Worm (Caenorhabditis elegans): Measurements from ENCODE around the gene T19C9.8.

DNA sequence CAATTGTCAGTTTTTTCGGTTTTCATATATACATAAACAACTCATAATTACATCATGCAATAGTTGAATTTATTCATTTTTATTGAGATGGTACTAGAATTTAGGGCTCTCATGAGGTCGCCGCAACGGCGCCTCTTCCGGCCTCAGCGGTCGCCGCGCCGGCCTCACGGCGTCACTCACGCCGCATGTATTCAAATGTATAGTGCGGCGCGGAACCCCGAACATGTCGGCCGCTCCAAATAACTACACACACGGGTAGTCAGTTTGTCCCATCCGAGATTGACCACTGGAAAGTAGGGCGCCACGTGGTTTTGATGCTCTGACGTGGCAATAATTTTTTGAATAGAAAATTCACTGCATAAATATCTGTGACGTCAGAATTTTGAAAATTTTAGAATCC, 18.7 kb downstream of the T19C9.8 start:
- TF ChIP-seq ztf-18 (tag; optimal IDR thresholded peaks at IDR 0.05): no peak
- no peak for TF ChIP-seq F55B11.4 (tag; optimal IDR thresholded peaks at IDR 0.05; ENCODE audit: borderline replicate concordance, insufficient read depth)
- TF ChIP-seq snpc-4 (GFP tag; optimal IDR thresholded peaks at IDR 0.05): no peak
- peak in 2 of 4 experiments; percentile 63 to 66 for TF ChIP-seq snpc-4 (tag; optimal IDR thresholded peaks at IDR 0.05)
- TF ChIP-seq somi-1 (GFP tag; optimal IDR thresholded peaks at IDR 0.05): no peak
- TF ChIP-seq ama-1 (optimal IDR thresholded peaks at IDR 0.05): no peak
- TF ChIP-seq ama-1 (GFP tag; optimal IDR thresholded peaks at IDR 0.05): no peak
- no peak for TF ChIP-seq C17E4.6 (GFP tag; IDR thresholded peaks at IDR 0.05)
